Fruit fly (Drosophila melanogaster) whole organism, embryonic: ENCODE results near the gene CG32354.

ENCODE experiments used
- Bdp1 ChIP-seq: fragments of 200-800 bp; sonication (Bioruptor generic); optimal IDR thresholded peaks from 3 replicates; lab custom pipeline; 2016; ENCODE audit warnings: missing biosample characterization, missing genetic modification characterization
- Bteb2 ChIP-seq: fragments of 200-800 bp; sonication (Bioruptor generic); optimal IDR thresholded peaks from 2 replicates; lab custom pipeline; 2016; ENCODE audit warnings: missing biosample characterization, missing genetic modification characterization
- CG10147 ChIP-seq: fragments of 200-800 bp; sonication (Bioruptor generic); optimal IDR thresholded peaks from 2 replicates; lab custom pipeline; 2019; ENCODE audit warnings: missing biosample characterization, mild to moderate bottlenecking, missing genetic modification characterization, moderate library complexity
- CG13287 ChIP-seq: fragments of 200-800 bp; sonication (Bioruptor generic); IDR thresholded peaks from 2 replicates; pipeline ENCODE4 v1.3.6; 2022; ENCODE audit warnings: missing biosample characterization, missing genetic modification characterization; ENCODE audit not compliant: partially characterized antibody
- CG17612 ChIP-seq: fragments of 200-800 bp; sonication (Bioruptor generic); IDR thresholded peaks from 2 replicates; pipeline ENCODE4 v1.3.6; 2022; ENCODE audit warnings: missing biosample characterization, missing genetic modification characterization
- CG18619 ChIP-seq: fragments of 200-800 bp; sonication (Bioruptor generic); optimal IDR thresholded peaks from 3 replicates; lab custom pipeline; 2017; ENCODE audit warnings: missing biosample characterization, mild to moderate bottlenecking, missing genetic modification characterization
- CG30403 ChIP-seq: fragments of 200-800 bp; sonication (Bioruptor generic); optimal IDR thresholded peaks from 3 replicates; lab custom pipeline; 2016; ENCODE audit warnings: missing biosample characterization, missing genetic modification characterization
- CG30431 ChIP-seq: fragments of 200-800 bp; sonication (Bioruptor generic); optimal IDR thresholded peaks from 2 replicates; lab custom pipeline; 2017; ENCODE audit warnings: missing biosample characterization, missing genetic modification characterization
- CG33557 ChIP-seq: fragments of 200-800 bp; sonication (Bioruptor generic); optimal IDR thresholded peaks from 2 replicates; lab custom pipeline; 2019; ENCODE audit warnings: missing biosample characterization, mild to moderate bottlenecking, missing genetic modification characterization, moderate library complexity
- CG4424 ChIP-seq: fragments of 200-800 bp; sonication (Bioruptor generic); optimal IDR thresholded peaks from 3 replicates; lab custom pipeline; 2016; ENCODE audit warnings: missing biosample characterization, missing genetic modification characterization
- CG4707 ChIP-seq: fragments of 200-800 bp; sonication (Bioruptor generic); optimal IDR thresholded peaks from 2 replicates; lab custom pipeline; 2018; ENCODE audit warnings: missing biosample characterization, mild to moderate bottlenecking, missing genetic modification characterization, moderate library complexity
- CG7556 ChIP-seq: fragments of 200-800 bp; sonication (Bioruptor generic); optimal IDR thresholded peaks from 2 replicates; lab custom pipeline; 2017; ENCODE audit warnings: missing biosample characterization, mild to moderate bottlenecking, missing genetic modification characterization
- CG7963 ChIP-seq: fragments of 200-800 bp; sonication (Bioruptor generic); IDR thresholded peaks from 3 replicates; pipeline ENCODE4 v1.3.6; 2022; ENCODE audit warnings: missing biosample characterization, missing genetic modification characterization; ENCODE audit not compliant: partially characterized antibody
- CG9215 ChIP-seq: fragments of 200-800 bp; sonication (Bioruptor generic); IDR thresholded peaks from 2 replicates; pipeline ENCODE4 v1.3.6; 2022; ENCODE audit warnings: missing biosample characterization, missing genetic modification characterization
- CTCF ChIP-seq: fragments of 200-800 bp; sonication (Bioruptor generic); optimal IDR thresholded peaks from 2 replicates; lab custom pipeline; 2017; ENCODE audit warnings: missing biosample characterization, mild to moderate bottlenecking, missing genetic modification characterization, moderate library complexity
- D ChIP-seq, 2 experiments: fragments of 200-800 bp in 1 of 2; fragments of >200 bp in 1 of 2; sonication (Bioruptor generic) in 1 of 2; optimal IDR thresholded peaks; 2 replicates in 1 of 2; 3 replicates in 1 of 2; lab custom pipeline; 2017; ENCODE audit warnings: mild to moderate bottlenecking in 1 of 2, missing biosample characterization in 1 of 2, missing genetic modification characterization in 1 of 2, missing genetic modification reagents in 1 of 2
- Gsc ChIP-seq: fragments of 200-800 bp; sonication (Bioruptor generic); IDR thresholded peaks from 2 replicates; pipeline ENCODE4 v1.3.6; 2022; ENCODE audit warnings: missing biosample characterization, missing genetic modification characterization
- Hey ChIP-seq: fragments of 200-800 bp; sonication (Bioruptor generic); optimal IDR thresholded peaks from 3 replicates; lab custom pipeline; 2018; ENCODE audit warnings: missing biosample characterization, mild to moderate bottlenecking, missing genetic modification characterization
- Hr3 ChIP-seq: fragments of 200-800 bp; sonication (Bioruptor generic); optimal IDR thresholded peaks from 3 replicates; lab custom pipeline; 2016; ENCODE audit warnings: missing biosample characterization, missing genetic modification characterization
- Hr51 ChIP-seq, 2 experiments: fragments of 200-800 bp; sonication (Bioruptor generic); optimal IDR thresholded peaks; 2 replicates in 1 of 2; 3 replicates in 1 of 2; lab custom pipeline; 2016 to 2018; ENCODE audit warnings: missing biosample characterization in 2 of 2, missing genetic modification characterization in 2 of 2, mild to moderate bottlenecking in 1 of 2, moderate library complexity in 1 of 2
- Max ChIP-seq: fragments of 200-800 bp; sonication (Bioruptor generic); optimal IDR thresholded peaks from 2 replicates; lab custom pipeline; 2016; ENCODE audit warnings: missing biosample characterization, mild to moderate bottlenecking, missing genetic modification characterization
- Nf-YA ChIP-seq: fragments of 200-800 bp; sonication (Bioruptor generic); IDR thresholded peaks from 2 replicates; pipeline ENCODE4 v1.3.6; 2022; ENCODE audit warnings: missing biosample characterization, missing genetic modification characterization
- Usf ChIP-seq: fragments of 200-800 bp; sonication (Bioruptor generic); optimal IDR thresholded peaks from 2 replicates; lab custom pipeline; 2017; ENCODE audit warnings: missing genotype, missing biosample characterization, missing genetic modification characterization
- ara ChIP-seq: fragments of 200-800 bp; sonication (Bioruptor generic); IDR thresholded peaks from 2 replicates; pipeline ENCODE4 v1.3.6; 2022; ENCODE audit warnings: missing biosample characterization, missing genetic modification characterization
- ash1 ChIP-seq: fragments of 200-800 bp; sonication (Bioruptor generic); optimal IDR thresholded peaks from 2 replicates; lab custom pipeline; 2018; ENCODE audit warnings: missing biosample characterization, mild to moderate bottlenecking, missing genetic modification characterization
- cas ChIP-seq: fragments of 200-800 bp; sonication (Bioruptor generic); IDR thresholded peaks from 2 replicates; pipeline ENCODE4 v1.3.6; 2022; ENCODE audit warnings: missing biosample characterization, missing genetic modification characterization
- dpn ChIP-seq, 2 experiments: fragments of 200-800 bp; sonication (Bioruptor generic); optimal IDR thresholded peaks; 3 replicates each; lab custom pipeline; 2016; ENCODE audit warnings: missing biosample characterization in 2 of 2, missing genetic modification characterization in 2 of 2
- fd96Cb ChIP-seq: fragments of 200-800 bp; sonication (Bioruptor generic); optimal IDR thresholded peaks from 2 replicates; lab custom pipeline; 2018; ENCODE audit warnings: missing biosample characterization, mild to moderate bottlenecking, missing genetic modification characterization, moderate library complexity
- fru ChIP-seq: fragments of >200 bp; optimal IDR thresholded peaks from 2 replicates; lab custom pipeline; 2017
- fu2 ChIP-seq: fragments of 200-800 bp; sonication (Bioruptor generic); optimal IDR thresholded peaks from 2 replicates; lab custom pipeline; 2016; ENCODE audit warnings: missing biosample characterization, missing genetic modification characterization
- gcm2 ChIP-seq: fragments of 200-800 bp; sonication (Bioruptor generic); optimal IDR thresholded peaks from 2 replicates; lab custom pipeline; 2016; ENCODE audit warnings: missing biosample characterization, missing genetic modification characterization
- gfzf ChIP-seq: fragments of 200-800 bp; sonication (Bioruptor generic); optimal IDR thresholded peaks from 2 replicates; lab custom pipeline; 2016; ENCODE audit warnings: missing biosample characterization, mild to moderate bottlenecking, missing genetic modification characterization, moderate library complexity
- grn ChIP-seq: fragments of 200-800 bp; sonication (Bioruptor generic); optimal IDR thresholded peaks from 3 replicates; lab custom pipeline; 2017; ENCODE audit warnings: missing biosample characterization, missing genetic modification characterization
- h ChIP-seq: fragments of >200 bp; optimal IDR thresholded peaks from 2 replicates; lab custom pipeline; 2017
- knrl ChIP-seq: fragments of 200-800 bp; sonication (Bioruptor generic); IDR thresholded peaks from 3 replicates; pipeline ENCODE4 v1.3.6; 2022; ENCODE audit warnings: missing biosample characterization, missing genetic modification characterization; ENCODE audit not compliant: partially characterized antibody
- lab ChIP-seq: fragments of 200-800 bp; sonication (Bioruptor generic); optimal IDR thresholded peaks from 3 replicates; lab custom pipeline; 2017; ENCODE audit warnings: missing biosample characterization, missing genetic modification characterization, mild to moderate bottlenecking, moderate library complexity, missing genetic modification reagents
- nerfin-2 ChIP-seq: fragments of 200-800 bp; sonication (Bioruptor generic); IDR thresholded peaks from 2 replicates; pipeline ENCODE4 v1.3.6; 2022; ENCODE audit warnings: missing biosample characterization, missing genetic modification characterization; ENCODE audit not compliant: partially characterized antibody
- nmo ChIP-seq: fragments of 200-800 bp; sonication (Bioruptor generic); optimal IDR thresholded peaks from 2 replicates; lab custom pipeline; 2018; ENCODE audit warnings: missing biosample characterization, mild to moderate bottlenecking, missing genetic modification characterization, moderate library complexity
- odd ChIP-seq: fragments of 200-800 bp; sonication (Bioruptor generic); optimal IDR thresholded peaks from 2 replicates; lab custom pipeline; 2017; ENCODE audit warnings: missing biosample characterization, mild to moderate bottlenecking, missing genetic modification characterization
- p53 ChIP-seq: fragments of 200-800 bp; sonication (Bioruptor generic); optimal IDR thresholded peaks from 2 replicates; lab custom pipeline; 2016; ENCODE audit warnings: missing biosample characterization, missing genetic modification characterization
- pho ChIP-seq: fragments of 200-800 bp; sonication (Bioruptor generic); optimal IDR thresholded peaks from 2 replicates; lab custom pipeline; 2016; ENCODE audit warnings: missing biosample characterization, missing genetic modification characterization
- sc ChIP-seq, 3 experiments: fragments of >200 bp in 2 of 3; fragments of 200-800 bp in 1 of 3; sonication (Bioruptor generic) in 1 of 3; optimal IDR thresholded peaks; 2 replicates in 2 of 3; 3 replicates in 1 of 3; lab custom pipeline; 2017; ENCODE audit warnings: mild to moderate bottlenecking in 1 of 3, missing biosample characterization in 1 of 3, missing genetic modification characterization in 1 of 3, missing genetic modification reagents in 1 of 3
- sens ChIP-seq: fragments of 200-800 bp; sonication (Bioruptor generic); peaks from one replicate; lab custom pipeline; 2016; ENCODE audit warnings: missing biosample characterization, missing genetic modification characterization
- sima ChIP-seq: fragments of 200-800 bp; sonication (Bioruptor generic); optimal IDR thresholded peaks from 2 replicates; lab custom pipeline; 2016; ENCODE audit warnings: missing biosample characterization, missing genetic modification characterization
- slbo ChIP-seq: fragments of 200-800 bp; sonication (Bioruptor generic); IDR thresholded peaks from 2 replicates; pipeline ENCODE4 v1.3.6; 2022; ENCODE audit warnings: missing biosample characterization, missing genetic modification characterization
- sqz ChIP-seq: fragments of 200-800 bp; sonication (Bioruptor generic); optimal IDR thresholded peaks from 3 replicates; lab custom pipeline; 2018; ENCODE audit warnings: missing biosample characterization, mild to moderate bottlenecking, missing genetic modification characterization
- tna ChIP-seq: fragments of 200-800 bp; sonication (Bioruptor generic); IDR thresholded peaks from 2 replicates; pipeline ENCODE4 v1.3.6; 2022; ENCODE audit warnings: missing biosample characterization, missing genetic modification characterization; ENCODE audit not compliant: partially characterized antibody
- wor ChIP-seq: fragments of 200-800 bp; sonication (Bioruptor generic); IDR thresholded peaks from 2 replicates; pipeline ENCODE4 v1.3.6; 2022; ENCODE audit warnings: missing biosample characterization, missing genetic modification characterization

Gene CG32354

DNA sequence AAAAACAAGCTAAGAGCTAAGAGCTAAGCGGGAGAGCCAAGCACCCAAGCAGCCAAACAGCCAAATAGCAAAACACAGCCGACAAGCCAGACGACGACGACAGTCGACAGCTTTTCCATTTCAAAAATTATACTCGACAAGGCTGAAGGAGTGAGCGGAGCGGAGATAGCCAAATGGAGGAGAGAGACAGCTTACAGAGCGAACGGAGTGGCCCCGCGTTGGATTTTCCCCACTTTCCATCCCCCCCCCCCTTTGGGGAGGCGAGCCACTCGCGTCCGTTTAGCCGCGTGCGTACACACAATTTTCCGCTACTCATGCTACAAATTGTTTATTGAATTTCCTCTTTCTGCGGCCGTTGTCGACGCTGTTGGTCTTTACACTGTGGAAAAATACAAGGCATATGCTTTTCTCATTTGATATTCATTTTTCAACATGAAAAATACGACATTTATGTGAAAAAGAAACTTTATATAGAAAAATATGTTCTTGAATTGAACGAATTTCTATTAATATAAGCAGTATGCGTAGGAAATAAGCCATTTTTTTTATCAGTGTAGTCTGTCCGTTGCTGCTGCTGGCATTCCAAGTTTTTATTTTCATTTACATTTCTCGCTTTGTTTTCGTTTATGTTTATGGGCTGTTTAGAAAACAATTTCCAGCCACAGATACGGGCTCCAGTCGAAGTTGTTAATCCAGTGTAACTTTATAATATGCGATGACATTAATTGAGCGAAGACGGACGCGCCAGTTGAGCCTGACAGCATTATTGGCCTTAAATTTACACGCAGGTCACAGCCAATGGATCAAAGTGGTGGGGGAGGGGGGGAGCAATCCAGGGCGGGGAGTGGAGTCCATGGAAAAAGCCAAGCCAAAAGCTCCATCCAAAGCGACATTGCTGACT is 36.1 kb upstream of the CG32354 start (continued):
- TF ChIP-seq gcm2 (GFP tag; lab: Kevin White, UChicago), result peak; percentile 94
- peak; percentile 97 to 99 for TF ChIP-seq Hr51 (GFP tag; optimal IDR thresholded peaks at IDR 0.05; lab: Kevin White, UChicago)
- TF ChIP-seq fu2 (GFP tag; lab: Kevin White, UChicago), result peak; percentile 93
- peak; percentile 96 for TF ChIP-seq pho (GFP tag; lab: Kevin White, UChicago)
- peak; percentile 90 for TF ChIP-seq Usf (GFP tag; lab: Kevin White, UChicago)
- peak; percentile 97 for TF ChIP-seq odd
- TF ChIP-seq CG30403, result peak; percentile 99
- TF ChIP-seq wor (GFP tag; lab: Robert Waterston, UW), result peak; percentile 98
- no peak for TF ChIP-seq nerfin-2
- TF ChIP-seq CG7556, result peak; percentile 99
- TF ChIP-seq slbo (GFP tag; lab: Robert Waterston, UW), result peak; percentile 98
- TF ChIP-seq cas, result peak; percentile 88
- no peak for TF ChIP-seq CG7963 (GFP tag; lab: Robert Waterston, UW)
- no peak for TF ChIP-seq D (optimal IDR thresholded peaks at IDR 0.05; lab: Kevin White, UChicago)
- peak; percentile 99 for TF ChIP-seq D (GFP tag; optimal IDR thresholded peaks at IDR 0.05; lab: Kevin White, UChicago)
- no peak for TF ChIP-seq sc (optimal IDR thresholded peaks at IDR 0.05; lab: Kevin White, UChicago)
- TF ChIP-seq sc (GFP tag; optimal IDR thresholded peaks at IDR 0.05; lab: Kevin White, UChicago), result peak; percentile 98
- TF ChIP-seq CG30431 (GFP tag; lab: Kevin White, UChicago), result peak; percentile 97
- no peak for TF ChIP-seq fru (lab: Kevin White, UChicago)
- peak; percentile 98 for TF ChIP-seq Max (GFP tag; lab: Kevin White, UChicago)
- peak; percentile 74 for TF ChIP-seq ash1 (GFP tag; lab: Kevin White, UChicago)
- TF ChIP-seq CG17612 (GFP tag; lab: Robert Waterston, UW), result peak; percentile 93
- peak; percentile 98 for TF ChIP-seq Hr3
- TF ChIP-seq dpn (GFP tag; optimal IDR thresholded peaks at IDR 0.05; lab: Kevin White, UChicago), result peak; percentile 98 to 99
- TF ChIP-seq CG9215 (GFP tag; lab: Robert Waterston, UW), result peak; percentile 92
- peak; percentile 98 for TF ChIP-seq lab (GFP tag; lab: Kevin White, UChicago)
- peak; percentile 94; the same call in 1 of the 2 replicates for TF ChIP-seq Gsc (GFP tag; lab: Robert Waterston, UW)
- peak; percentile 96 for TF ChIP-seq CG4707 (GFP tag; lab: Kevin White, UChicago)
- TF ChIP-seq CTCF, result peak; percentile 73
- TF ChIP-seq ara (GFP tag; lab: Robert Waterston, UW), result peak; percentile 98
- peak; percentile 98 for TF ChIP-seq CG10147 (GFP tag; lab: Kevin White, UChicago)
- TF ChIP-seq Hey (tag; lab: Kevin White, UChicago), result peak; percentile 80
- TF ChIP-seq sens (GFP tag; lab: Kevin White, UChicago), result peak; percentile 100
- TF ChIP-seq CG18619 (GFP tag; lab: Kevin White, UChicago), result peak; percentile 98
- peak; percentile 22 for TF ChIP-seq gfzf (GFP tag; lab: Kevin White, UChicago)
- peak; percentile 92 for TF ChIP-seq Bdp1 (GFP tag; lab: Kevin White, UChicago)
- TF ChIP-seq grn, result peak; percentile 93
- no peak for TF ChIP-seq h (lab: Kevin White, UChicago)
- no peak for TF ChIP-seq tna (GFP tag; lab: Robert Waterston, UW)
- TF ChIP-seq p53 (GFP tag; lab: Kevin White, UChicago), result peak; percentile 94
- TF ChIP-seq CG33557 (GFP tag; lab: Kevin White, UChicago), result peak; percentile 98
- TF ChIP-seq fd96Cb (tag; lab: Kevin White, UChicago), result peak; percentile 99
- peak; percentile 99 for TF ChIP-seq nmo (GFP tag; lab: Kevin White, UChicago)
- TF ChIP-seq CG4424 (GFP tag; lab: Kevin White, UChicago), result peak; percentile 99
- peak; percentile 97 for TF ChIP-seq Nf-YA (GFP tag; lab: Robert Waterston, UW)
- TF ChIP-seq knrl (GFP tag; lab: Robert Waterston, UW), result no peak
- TF ChIP-seq sima (GFP tag; lab: Kevin White, UChicago), result peak; percentile 94
- peak; percentile 96 for TF ChIP-seq sqz (GFP tag; lab: Kevin White, UChicago)
- TF ChIP-seq Bteb2 (GFP tag; lab: Kevin White, UChicago), result peak; percentile 98
- TF ChIP-seq CG13287 (GFP tag; lab: Robert Waterston, UW), result no peak
